Worm (Caenorhabditis elegans) whole organism, mixed stage, embryonic: ENCODE data around the gene C14H10.3.

Source experiments
- ceh-43 ChIP-seq: fragments of 200-800 bp; sonication (Bioruptor generic); optimal IDR thresholded peaks from 2 replicates; lab custom pipeline; 2018; ENCODE audit warnings: mild to moderate bottlenecking, missing genetic modification characterization, moderate library complexity, missing compliant biosample characterization
- lin-13 ChIP-seq: fragments of 150-350 bp; optimal IDR thresholded peaks from 2 replicates; lab custom pipeline; 2014; ENCODE audit warnings: missing biosample characterization, missing genetic modification characterization
- lsy-2 ChIP-seq: fragments of 150-350 bp; optimal IDR thresholded peaks from 2 replicates; lab custom pipeline; 2014; ENCODE audit warnings: missing biosample characterization, missing genetic modification characterization
- mep-1 ChIP-seq: fragments of 150-350 bp; optimal IDR thresholded peaks from 2 replicates; lab custom pipeline; 2017; ENCODE audit warnings: missing biosample characterization, missing genetic modification reagents, missing genetic modification characterization, inconsistent platforms
- nhr-12 ChIP-seq: fragments of 150-350 bp; optimal IDR thresholded peaks from 2 replicates; lab custom pipeline; 2014; ENCODE audit warnings: missing biosample characterization, missing genetic modification characterization
- nhr-237 ChIP-seq: fragments of 150-350 bp; optimal IDR thresholded peaks from 2 replicates; lab custom pipeline; 2014; ENCODE audit warnings: missing biosample characterization, missing genetic modification characterization
- nhr-28 ChIP-seq: fragments of 150-350 bp; optimal IDR thresholded peaks from 2 replicates; lab custom pipeline; 2014; ENCODE audit warnings: missing biosample characterization, missing genetic modification characterization
- nhr-76 ChIP-seq: sonication (generic microtip); optimal IDR thresholded peaks from 2 replicates; lab custom pipeline; 2017; ENCODE audit warnings: missing biosample characterization, missing genetic modification characterization
- pha-4 ChIP-seq: fragments of 150-350 bp; optimal IDR thresholded peaks from 2 replicates; lab custom pipeline; 2018; ENCODE audit warnings: missing biosample characterization, missing genetic modification reagents, missing genetic modification characterization
- snpc-4 ChIP-seq: fragments of 150-350 bp; optimal IDR thresholded peaks from 2 replicates; lab custom pipeline; 2014; ENCODE audit warnings: missing biosample characterization, missing genetic modification characterization
- unc-39 ChIP-seq: fragments of 150-350 bp; optimal IDR thresholded peaks from 2 replicates; lab custom pipeline; 2014; ENCODE audit warnings: missing biosample characterization, missing genetic modification characterization
- ztf-11 ChIP-seq: fragments of 150-350 bp; optimal IDR thresholded peaks from 2 replicates; lab custom pipeline; 2014; ENCODE audit warnings: missing biosample characterization, missing genetic modification characterization

- TF ChIP-seq nhr-237 (tag; lab: Kevin White, UChicago) (no peak), lin-13 (no peak), ceh-43 (no peak), nhr-28 (no peak), lsy-2 (tag; lab: Kevin White, UChicago) (no peak), ztf-11 (no peak), pha-4 (tag; lab: Kevin White, UChicago) (no peak), snpc-4 (tag; lab: Kevin White, UChicago) (no peak), mep-1 (no peak), nhr-76 (tag; lab: Kevin White, UChicago) (no peak), nhr-12 (tag; lab: Kevin White, UChicago) (no peak), unc-39 (tag; lab: Kevin White, UChicago) (no peak)
Measured at ce11 chrX:10215429-10215828, 12.5 kb downstream of the C14H10.3 start, which contains the start of gene F44A6.4.
